Worm (Caenorhabditis elegans) whole organism, L4/young adult: ENCODE results near the gene suex-1.

ENCODE experiments used
- W03F9.2 ChIP-seq: fragments of 150-350 bp; optimal IDR thresholded peaks from 2 replicates; lab custom pipeline; 2014; ENCODE audit warnings: missing biosample characterization, missing genetic modification characterization
- him-1 ChIP-seq: sonication (generic microtip); optimal IDR thresholded peaks from 2 replicates; lab custom pipeline; 2016; ENCODE audit warnings: missing genotype, missing genetic modification reagents, missing genetic modification characterization, missing compliant biosample characterization

ce11 chrII:5494405-5494804 lies 3.7 kb downstream of the suex-1 start, which contains the start of gene F12A10.6:
- no peak for TF ChIP-seq him-1
- no peak for TF ChIP-seq W03F9.2 (tag; lab: Kevin White, UChicago)
